ENCODE assay signal across 1 worm cellular context in genomic region chrV:6227326-6228246, ce11.
TF ChIP-seq lines count a peak whose summit lies in the region.

No protein-coding gene starts in this region.

TF ChIP-seq in whole organism, L4 larva, 104 proteins besides CTCF, POLR2A, EP300 and RAD21 (continued from another document):
- TF ChIP-seq ceh-28 (tag; optimal IDR thresholded peaks at IDR 0.05; lab: Kevin White, UChicago) (peak; percentile 76), dmd-9 (GFP tag; IDR thresholded peaks at IDR 0.05; lab: Robert Waterston, UW) (no peak), sdz-12 (GFP tag; optimal IDR thresholded peaks at IDR 0.05; lab: Kevin White, UChicago) (no peak), spr-1 (tag; optimal IDR thresholded peaks at IDR 0.05; lab: Kevin White, UChicago) (peak; percentile 90), duxl-1 (tag; optimal IDR thresholded peaks at IDR 0.05; lab: Kevin White, UChicago; ENCODE audit: poor library complexity) (no peak), jun-1 (tag; optimal IDR thresholded peaks at IDR 0.05; lab: Kevin White, UChicago) (peak; percentile 72), aly-2 (tag; optimal IDR thresholded peaks at IDR 0.05; lab: Kevin White, UChicago) (no peak), mdl-1 (tag; optimal IDR thresholded peaks at IDR 0.05; lab: Kevin White, UChicago) (peak; percentile 90 to 95), unc-39 (tag; optimal IDR thresholded peaks at IDR 0.05; lab: Kevin White, UChicago) (no peak), mes-2 (tag; optimal IDR thresholded peaks at IDR 0.05; lab: Kevin White, UChicago; ENCODE audit: poor library complexity, severe bottlenecking) (peak; percentile 63), Y105C5A.15 (GFP tag; IDR thresholded peaks at IDR 0.05; lab: Robert Waterston, UW) (no peak), lin-13 (GFP tag; optimal IDR thresholded peaks at IDR 0.05; lab: Kevin White, UChicago) (no peak), nhr-6 (tag; optimal IDR thresholded peaks at IDR 0.05; lab: Kevin White, UChicago) (peak; percentile 90), F10B5.3 (tag; optimal IDR thresholded peaks at IDR 0.05; lab: Kevin White, UChicago) (peak; percentile 22), dmd-8 (GFP tag; IDR thresholded peaks at IDR 0.05; lab: Robert Waterston, UW) (peak; percentile 75; the same call in 1 of the 2 replicates), zag-1 (tag; optimal IDR thresholded peaks at IDR 0.05; lab: Kevin White, UChicago) (no peak), daf-16 (GFP tag; optimal IDR thresholded peaks at IDR 0.05; lab: Kevin White, UChicago) (peak; percentile 86 to 87), daf-16 (tag; optimal IDR thresholded peaks at IDR 0.05; lab: Kevin White, UChicago) (peak; percentile 93), Y75B8A.6 (GFP tag; IDR thresholded peaks at IDR 0.05; lab: Robert Waterston, UW) (no peak; the same call in 1 of the 2 replicates), nhr-11 (tag; optimal IDR thresholded peaks at IDR 0.05; lab: Kevin White, UChicago) (peak; percentile 91), nhr-76 (tag; optimal IDR thresholded peaks at IDR 0.05; lab: Kevin White, UChicago) (no peak), lin-39 (tag; optimal IDR thresholded peaks at IDR 0.05; lab: Kevin White, UChicago) (no peak), lin-1 (GFP tag; IDR thresholded peaks at IDR 0.05; lab: Robert Waterston, UW) (peak; percentile 91), F37D6.2 (tag; optimal IDR thresholded peaks at IDR 0.05; lab: Kevin White, UChicago) (peak; percentile 86), spr-3 (GFP tag; optimal IDR thresholded peaks at IDR 0.05; lab: Kevin White, UChicago) (peak; percentile 41), hlh-30 (tag; optimal IDR thresholded peaks at IDR 0.05; lab: Kevin White, UChicago; ENCODE audit: insufficient read depth) (peak; percentile 97), Y5F2A.4 (GFP tag; optimal IDR thresholded peaks at IDR 0.05; lab: Kevin White, UChicago) (peak; percentile 46), vab-7 (GFP tag; IDR thresholded peaks at IDR 0.05; lab: Robert Waterston, UW) (no peak), php-3 (GFP tag; IDR thresholded peaks at IDR 0.05; lab: Robert Waterston, UW) (peak; percentile 71)
TF ChIP-seq in whole organism, L4 larva: peak in this region for 64.
